Worm (Caenorhabditis elegans) whole organism, L2 larva: ENCODE measurements around the gene mfsd-8.

ENCODE experiments used
- lin-13 ChIP-seq: fragments of 150-350 bp; optimal IDR thresholded peaks from 2 replicates; lab custom pipeline; 2014; ENCODE audit warnings: missing biosample characterization, missing genetic modification reagents, missing genetic modification characterization
- mab-5 ChIP-seq: fragments of 150-350 bp; optimal IDR thresholded peaks from 2 replicates; lab custom pipeline; 2014; ENCODE audit warnings: missing biosample characterization, missing genetic modification characterization
- mdl-1 ChIP-seq, 2 experiments: fragments of 150-350 bp in 1 of 2; sonication (generic microtip) in 1 of 2; optimal IDR thresholded peaks; 2 replicates each; lab custom pipeline; 2017; ENCODE audit warnings: missing biosample characterization in 2 of 2, missing genetic modification characterization in 2 of 2
- nhr-11 ChIP-seq: fragments of 150-350 bp; optimal IDR thresholded peaks from 2 replicates; lab custom pipeline; 2014; ENCODE audit warnings: missing biosample characterization, missing genetic modification characterization
- nhr-237 ChIP-seq: fragments of 150-350 bp; optimal IDR thresholded peaks from 2 replicates; lab custom pipeline; 2014; ENCODE audit warnings: missing biosample characterization, missing genetic modification characterization
- nhr-25 ChIP-seq: fragments of 150-350 bp; sonication (generic microtip); optimal IDR thresholded peaks from 3 replicates; lab custom pipeline; 2014; ENCODE audit warnings: missing biosample characterization, missing genetic modification characterization
- snpc-4 ChIP-seq: fragments of 150-350 bp; optimal IDR thresholded peaks from 2 replicates; lab custom pipeline; 2014; ENCODE audit warnings: missing biosample characterization, missing genetic modification characterization

- TF ChIP-seq nhr-25 (tag; lab: Kevin White, UChicago) = no peak
- TF ChIP-seq lin-13 (GFP tag; lab: Kevin White, UChicago) = no peak
- TF ChIP-seq nhr-11 (tag; lab: Kevin White, UChicago) = no peak
- no peak for TF ChIP-seq snpc-4 (tag; lab: Kevin White, UChicago)
- TF ChIP-seq mdl-1 (tag; optimal IDR thresholded peaks at IDR 0.05; lab: Kevin White, UChicago) = no peak
- TF ChIP-seq nhr-237 (tag; lab: Kevin White, UChicago) = no peak
- TF ChIP-seq mab-5 (tag; lab: Kevin White, UChicago) = no peak
These were observed 26.8 kb downstream of the mfsd-8 start for ce11 chrIII:3308940-3309339.
